Fruit fly (Drosophila melanogaster) whole organism, embryonic: ENCODE data around the gene CG7483.

Experiments
- B-H2 ChIP-seq: fragments of 200-800 bp; sonication (Bioruptor generic); optimal IDR thresholded peaks from 2 replicates; lab custom pipeline; 2018; ENCODE audit warnings: missing biosample characterization, mild to moderate bottlenecking, missing genetic modification characterization
- CG11560 ChIP-seq: fragments of 200-800 bp; sonication (Bioruptor generic); IDR thresholded peaks from 3 replicates; pipeline ENCODE4 v1.3.6; 2022; ENCODE audit warnings: missing biosample characterization, missing genetic modification characterization
- CG1233 ChIP-seq: fragments of 200-800 bp; sonication (Bioruptor generic); optimal IDR thresholded peaks from 4 replicates; lab custom pipeline; 2018; ENCODE audit warnings: missing biosample characterization, mild to moderate bottlenecking, missing genetic modification characterization
- CG12391 ChIP-seq: fragments of 200-800 bp; sonication (Bioruptor generic); optimal IDR thresholded peaks from 3 replicates; lab custom pipeline; 2018; ENCODE audit warnings: missing biosample characterization, mild to moderate bottlenecking, missing genetic modification characterization, moderate library complexity
- CG13287 ChIP-seq: fragments of 200-800 bp; sonication (Bioruptor generic); IDR thresholded peaks from 2 replicates; pipeline ENCODE4 v1.3.6; 2022; ENCODE audit warnings: missing biosample characterization, missing genetic modification characterization; ENCODE audit not compliant: partially characterized antibody
- CG14710 ChIP-seq: fragments of 200-800 bp; sonication (Bioruptor generic); optimal IDR thresholded peaks from 3 replicates; lab custom pipeline; 2019; ENCODE audit warnings: missing biosample characterization, mild to moderate bottlenecking, missing genetic modification characterization, moderate library complexity
- CG15696 ChIP-seq: fragments of 200-800 bp; sonication (Bioruptor generic); optimal IDR thresholded peaks from 2 replicates; lab custom pipeline; 2019; ENCODE audit warnings: missing biosample characterization, mild to moderate bottlenecking, missing genetic modification characterization, moderate library complexity
- CG16779 ChIP-seq: fragments of 200-800 bp; sonication (Bioruptor generic); IDR thresholded peaks from 2 replicates; pipeline ENCODE4 v1.3.6; 2022; ENCODE audit warnings: missing biosample characterization, missing genetic modification characterization
- CG17361 ChIP-seq: fragments of 200-800 bp; sonication (Bioruptor generic); IDR thresholded peaks from 3 replicates; pipeline ENCODE4 v1.3.6; 2022; ENCODE audit warnings: missing biosample characterization, missing genetic modification characterization
- CG17568 ChIP-seq: fragments of 200-800 bp; sonication (Bioruptor generic); optimal IDR thresholded peaks from 2 replicates; lab custom pipeline; 2018; ENCODE audit warnings: missing biosample characterization, mild to moderate bottlenecking, missing genetic modification characterization, moderate library complexity
- CG17829 ChIP-seq: fragments of 200-800 bp; optimal IDR thresholded peaks from 2 replicates; lab custom pipeline; 2019; ENCODE audit warnings: missing biosample characterization, mild to moderate bottlenecking, missing genetic modification characterization, moderate library complexity
- CG42726 ChIP-seq: fragments of 200-800 bp; sonication (Bioruptor generic); IDR thresholded peaks from 2 replicates; pipeline ENCODE4 v1.3.6; 2022; ENCODE audit warnings: missing biosample characterization, missing genetic modification characterization; ENCODE audit not compliant: partially characterized antibody
- CG7271 ChIP-seq: fragments of 200-800 bp; sonication (Bioruptor generic); optimal IDR thresholded peaks from 2 replicates; lab custom pipeline; 2018; ENCODE audit warnings: missing biosample characterization, mild to moderate bottlenecking, missing genetic modification characterization, moderate library complexity
- CG8290 ChIP-seq, 3 experiments: fragments of 200-800 bp; sonication (Bioruptor generic); optimal IDR thresholded peaks; 2 replicates each; lab custom pipeline; 2016 to 2019; ENCODE audit warnings: missing biosample characterization in 3 of 3, missing genetic modification characterization in 3 of 3, mild to moderate bottlenecking in 2 of 3, moderate library complexity in 1 of 3
- D19A ChIP-seq: fragments of 200-800 bp; optimal IDR thresholded peaks from 3 replicates; lab custom pipeline; 2019; ENCODE audit warnings: missing biosample characterization, mild to moderate bottlenecking, missing genetic modification characterization, moderate library complexity
- Fer1 ChIP-seq: fragments of 200-800 bp; sonication (Bioruptor generic); optimal IDR thresholded peaks from 2 replicates; lab custom pipeline; 2017; ENCODE audit warnings: missing biosample characterization, mild to moderate bottlenecking, missing genetic modification characterization
- Hmx ChIP-seq: fragments of 200-800 bp; sonication (Bioruptor generic); optimal IDR thresholded peaks from 2 replicates; lab custom pipeline; 2016; ENCODE audit warnings: missing biosample characterization, missing genetic modification characterization
- Jarid2 ChIP-seq: fragments of 200-800 bp; sonication (Bioruptor generic); optimal IDR thresholded peaks from 3 replicates; lab custom pipeline; 2017; ENCODE audit warnings: mild to moderate bottlenecking, missing biosample characterization, missing genetic modification reagents, missing genetic modification characterization
- Mrtf ChIP-seq: fragments of 200-800 bp; sonication (Bioruptor generic); IDR thresholded peaks from 3 replicates; pipeline ENCODE4 v1.3.6; 2022; ENCODE audit warnings: missing biosample characterization, missing genetic modification characterization
- Neu2 ChIP-seq: fragments of 200-800 bp; sonication (Bioruptor generic); optimal IDR thresholded peaks from 3 replicates; lab custom pipeline; 2016; ENCODE audit warnings: missing biosample characterization, missing genetic modification characterization, borderline replicate concordance
- Pdp1 ChIP-seq, 2 experiments: fragments of 200-800 bp; sonication (Bioruptor generic); optimal IDR thresholded peaks; 3 replicates each; lab custom pipeline; 2016; ENCODE audit warnings: missing biosample characterization in 2 of 2, missing genetic modification characterization in 2 of 2, mild to moderate bottlenecking in 1 of 2, moderate library complexity in 1 of 2
- Spps ChIP-seq: fragments of 200-800 bp; sonication (Bioruptor generic); optimal IDR thresholded peaks from 2 replicates; lab custom pipeline; 2018; ENCODE audit warnings: missing biosample characterization, mild to moderate bottlenecking, missing genetic modification characterization
- Usf ChIP-seq: fragments of 200-800 bp; sonication (Bioruptor generic); optimal IDR thresholded peaks from 2 replicates; lab custom pipeline; 2017; ENCODE audit warnings: missing genotype, missing biosample characterization, missing genetic modification characterization
- abd-A ChIP-seq: fragments of 200-800 bp; sonication (Bioruptor generic); optimal IDR thresholded peaks from 3 replicates; lab custom pipeline; 2019; ENCODE audit warnings: missing biosample characterization, mild to moderate bottlenecking, missing genetic modification characterization, moderate library complexity
- bcd ChIP-seq: fragments of 200-800 bp; sonication (Bioruptor generic); optimal IDR thresholded peaks from 2 replicates; lab custom pipeline; 2017; ENCODE audit warnings: missing biosample characterization, mild to moderate bottlenecking, missing genetic modification characterization
- caup ChIP-seq: fragments of 200-800 bp; sonication (Bioruptor generic); optimal IDR thresholded peaks from 3 replicates; lab custom pipeline; 2017; ENCODE audit warnings: missing biosample characterization, mild to moderate bottlenecking, missing genetic modification characterization, moderate library complexity; ENCODE audit not compliant: severe bottlenecking
- chinmo ChIP-seq: fragments of 200-800 bp; sonication (Bioruptor generic); IDR thresholded peaks from 4 replicates; pipeline ENCODE4 v1.3.6; 2022; ENCODE audit warnings: missing biosample characterization, missing genetic modification characterization; ENCODE audit not compliant: partially characterized antibody
- dmrt11E ChIP-seq: fragments of 200-800 bp; sonication (Bioruptor generic); optimal IDR thresholded peaks from 3 replicates; lab custom pipeline; 2018; ENCODE audit warnings: missing biosample characterization, mild to moderate bottlenecking, missing genetic modification characterization, moderate library complexity
- ems ChIP-seq: fragments of 200-800 bp; sonication (Bioruptor generic); optimal IDR thresholded peaks from 3 replicates; lab custom pipeline; 2016; ENCODE audit warnings: missing biosample characterization, missing genetic modification characterization
- ewg ChIP-seq: fragments of 200-800 bp; sonication (Bioruptor generic); optimal IDR thresholded peaks from 3 replicates; lab custom pipeline; 2017; ENCODE audit warnings: mild to moderate bottlenecking, missing biosample characterization, missing genetic modification reagents, missing genetic modification characterization
- fu2 ChIP-seq: fragments of 200-800 bp; sonication (Bioruptor generic); optimal IDR thresholded peaks from 2 replicates; lab custom pipeline; 2016; ENCODE audit warnings: missing biosample characterization, missing genetic modification characterization
- gfzf ChIP-seq: fragments of 200-800 bp; sonication (Bioruptor generic); optimal IDR thresholded peaks from 2 replicates; lab custom pipeline; 2016; ENCODE audit warnings: missing biosample characterization, mild to moderate bottlenecking, missing genetic modification characterization, moderate library complexity
- gsb ChIP-seq: fragments of 200-800 bp; sonication (Bioruptor generic); IDR thresholded peaks from 2 replicates; pipeline ENCODE4 v1.3.6; 2022; ENCODE audit warnings: missing biosample characterization, missing genetic modification characterization
- hb ChIP-seq: fragments of 200-800 bp; sonication (Bioruptor generic); IDR thresholded peaks from 3 replicates; pipeline ENCODE4 v1.3.6; 2022; ENCODE audit warnings: missing biosample characterization, missing genetic modification characterization; ENCODE audit not compliant: partially characterized antibody
- mld ChIP-seq: fragments of 200-800 bp; sonication (Bioruptor generic); IDR thresholded peaks from 3 replicates; pipeline ENCODE4 v1.3.6; 2022; ENCODE audit warnings: missing biosample characterization, missing genetic modification characterization; ENCODE audit not compliant: partially characterized antibody
- nau ChIP-seq: fragments of 200-800 bp; sonication (Bioruptor generic); optimal IDR thresholded peaks from 3 replicates; lab custom pipeline; 2017; ENCODE audit warnings: missing biosample characterization, mild to moderate bottlenecking, missing genetic modification characterization, missing genetic modification reagents
- pfk ChIP-seq: fragments of 200-800 bp; sonication (Bioruptor generic); optimal IDR thresholded peaks from 2 replicates; lab custom pipeline; 2018; ENCODE audit warnings: missing biosample characterization, mild to moderate bottlenecking, missing genetic modification characterization, moderate library complexity
- pita ChIP-seq: fragments of 200-800 bp; sonication (Bioruptor generic); optimal IDR thresholded peaks from 2 replicates; lab custom pipeline; 2017; ENCODE audit warnings: missing biosample characterization, mild to moderate bottlenecking, missing genetic modification characterization
- psq ChIP-seq: fragments of 200-800 bp; sonication (Bioruptor generic); optimal IDR thresholded peaks from 2 replicates; lab custom pipeline; 2017; ENCODE audit warnings: missing biosample characterization, missing genetic modification characterization
- pum ChIP-seq: fragments of 200-800 bp; sonication (Bioruptor generic); optimal IDR thresholded peaks from 2 replicates; lab custom pipeline; 2016; ENCODE audit warnings: missing biosample characterization, missing genetic modification characterization
- ro ChIP-seq: fragments of 200-800 bp; sonication (Bioruptor generic); IDR thresholded peaks from 2 replicates; pipeline ENCODE4 v1.3.6; 2022; ENCODE audit warnings: missing biosample characterization, missing genetic modification characterization
- schlank ChIP-seq: fragments of 200-800 bp; sonication (Bioruptor generic); optimal IDR thresholded peaks from 2 replicates; lab custom pipeline; 2018; ENCODE audit warnings: missing biosample characterization, mild to moderate bottlenecking, missing genetic modification characterization
- sr ChIP-seq: fragments of 200-800 bp; sonication (Bioruptor generic); IDR thresholded peaks from 3 replicates; pipeline ENCODE4 v1.3.6; 2022; ENCODE audit warnings: missing biosample characterization, missing genetic modification characterization
- tup ChIP-seq: fragments of 200-800 bp; sonication (Bioruptor generic); optimal IDR thresholded peaks from 2 replicates; lab custom pipeline; 2016; ENCODE audit warnings: missing biosample characterization, mild to moderate bottlenecking, missing genetic modification characterization, moderate library complexity
- twi ChIP-seq: fragments of 200-800 bp; optimal IDR thresholded peaks from 2 replicates; lab custom pipeline; 2019; ENCODE audit warnings: missing biosample characterization, mild to moderate bottlenecking, missing genetic modification characterization, moderate library complexity
- unc-4 ChIP-seq: fragments of 200-800 bp; sonication (Bioruptor generic); IDR thresholded peaks from 2 replicates; pipeline ENCODE4 v1.3.6; 2022; ENCODE audit warnings: missing biosample characterization, missing genetic modification characterization; ENCODE audit not compliant: partially characterized antibody
- zen ChIP-seq: fragments of 200-800 bp; sonication (Bioruptor generic); optimal IDR thresholded peaks from 3 replicates; lab custom pipeline; 2018; ENCODE audit warnings: missing biosample characterization, mild to moderate bottlenecking, missing genetic modification characterization, moderate library complexity

The CG7483 gene

dm6 chr3R:8333768-8334470 lies 20.9 kb downstream of the CG7483 start, which contains the start of gene Poxm (continued):
- no peak for TF ChIP-seq abd-A (tag; lab: Kevin White, UChicago)
- peak; percentile 91 for TF ChIP-seq zen (tag; lab: Kevin White, UChicago)
- TF ChIP-seq dmrt11E = peak; percentile 91
- no peak for TF ChIP-seq Fer1 (GFP tag; lab: Kevin White, UChicago)
- peak; percentile 78 for TF ChIP-seq CG8290 (GFP tag; optimal IDR thresholded peaks at IDR 0.05; lab: Kevin White, UChicago)
- TF ChIP-seq CG8290 (tag; optimal IDR thresholded peaks at IDR 0.05; lab: Kevin White, UChicago) = peak in 1 of 2 experiments; percentile 83
- peak; percentile 39 for TF ChIP-seq B-H2
- TF ChIP-seq gsb (GFP tag; lab: Robert Waterston, UW) = peak; percentile 68; the same call in 1 of the 2 replicates
- peak; percentile 30 for TF ChIP-seq Hmx
- peak; percentile 83 for TF ChIP-seq CG11560 (tag; lab: Robert Waterston, UW)
- peak; percentile 56 for TF ChIP-seq Jarid2 (GFP tag; lab: Kevin White, UChicago)
- TF ChIP-seq Neu2 = no peak
- peak; percentile 94 for TF ChIP-seq CG15696
- no peak for TF ChIP-seq schlank (tag; lab: Kevin White, UChicago)
- peak; percentile 56 for TF ChIP-seq CG17568 (GFP tag; lab: Kevin White, UChicago)
- no peak for TF ChIP-seq unc-4 (GFP tag; lab: Robert Waterston, UW)
- peak; percentile 86 for TF ChIP-seq ro (GFP tag; lab: Robert Waterston, UW)
- TF ChIP-seq pum (GFP tag; lab: Kevin White, UChicago) = peak; percentile 74
- peak; percentile 69 for TF ChIP-seq ems (GFP tag; lab: Kevin White, UChicago)
- TF ChIP-seq Usf (GFP tag; lab: Kevin White, UChicago) = peak; percentile 91
- TF ChIP-seq fu2 = no peak
- TF ChIP-seq CG42726 = no peak
- peak; percentile 90 for TF ChIP-seq twi (tag; lab: Kevin White, UChicago)
- no peak for TF ChIP-seq pfk (GFP tag; lab: Kevin White, UChicago)
- TF ChIP-seq CG17829 (tag; lab: Kevin White, UChicago) = peak; percentile 96
- TF ChIP-seq gfzf (GFP tag; lab: Kevin White, UChicago) = no peak
- no peak for TF ChIP-seq CG16779
- TF ChIP-seq CG12391 (tag; lab: Kevin White, UChicago) = peak; percentile 92
- TF ChIP-seq hb = no peak
- TF ChIP-seq mld (GFP tag; lab: Robert Waterston, UW) = 0 out of 3 replicates have a peak, but pooled peaks have one; percentile 49
- peak; percentile 71 for TF ChIP-seq psq (GFP tag; lab: Kevin White, UChicago)
- TF ChIP-seq nau = peak; percentile 78
- peak; percentile 76 to 77 for TF ChIP-seq Pdp1 (GFP tag; optimal IDR thresholded peaks at IDR 0.05; lab: Kevin White, UChicago)
- no peak for TF ChIP-seq pita (GFP tag; lab: Kevin White, UChicago)
- peak; percentile 93 for TF ChIP-seq bcd (GFP tag; lab: Kevin White, UChicago)
- TF ChIP-seq CG1233 (GFP tag; lab: Kevin White, UChicago) = peak; percentile 89
- TF ChIP-seq CG13287 (GFP tag; lab: Robert Waterston, UW) = no peak
- TF ChIP-seq CG7271 (tag; lab: Kevin White, UChicago) = no peak
- peak; percentile 95 for TF ChIP-seq sr (GFP tag; lab: Robert Waterston, UW)
- TF ChIP-seq CG17361 (GFP tag; lab: Robert Waterston, UW) = peak; percentile 99
- peak; percentile 86 for TF ChIP-seq ewg
- TF ChIP-seq caup (GFP tag; lab: Kevin White, UChicago) = peak; percentile 74
- TF ChIP-seq tup (GFP tag; lab: Kevin White, UChicago) = peak; percentile 60
- peak; percentile 95 for TF ChIP-seq CG14710 (tag; lab: Kevin White, UChicago)
- peak; percentile 85; the same call in 2 of the 3 replicates for TF ChIP-seq Mrtf (GFP tag; lab: Robert Waterston, UW)
- no peak for TF ChIP-seq chinmo (GFP tag; lab: Robert Waterston, UW)
- peak; percentile 89 for TF ChIP-seq D19A (tag; lab: Kevin White, UChicago)
- peak; percentile 88 for TF ChIP-seq Spps (tag; lab: Kevin White, UChicago)
